Worm (Caenorhabditis elegans) whole organism, L3 larva: ENCODE data around the gene taf-9.

Source experiments
- R02D3.7 ChIP-seq: fragments of 150-350 bp; optimal IDR thresholded peaks from 2 replicates; lab custom pipeline; 2014; ENCODE audit warnings: missing biosample characterization, missing genetic modification characterization
- ZK546.5 ChIP-seq: sonication (generic microtip); optimal IDR thresholded peaks from 2 replicates; lab custom pipeline; 2017; ENCODE audit warnings: missing biosample characterization, missing genetic modification characterization
- aly-2 ChIP-seq: fragments of 150-350 bp; optimal IDR thresholded peaks from 2 replicates; lab custom pipeline; 2014; ENCODE audit warnings: missing biosample characterization, missing genetic modification characterization
- ceh-16 ChIP-seq: sonication (generic microtip); optimal IDR thresholded peaks from 2 replicates; lab custom pipeline; 2017; ENCODE audit warnings: missing biosample characterization, missing genetic modification characterization
- ceh-28 ChIP-seq: fragments of 150-350 bp; optimal IDR thresholded peaks from 2 replicates; lab custom pipeline; 2014; ENCODE audit warnings: missing biosample characterization, missing genetic modification reagents, missing genetic modification characterization
- ceh-82 ChIP-seq: fragments of 150-350 bp; optimal IDR thresholded peaks from 2 replicates; lab custom pipeline; 2014; ENCODE audit warnings: missing biosample characterization, missing genetic modification characterization
- ceh-9 ChIP-seq: sonication (generic microtip); optimal IDR thresholded peaks from 2 replicates; lab custom pipeline; 2018; ENCODE audit warnings: missing biosample characterization, missing genetic modification characterization
- daf-12 ChIP-seq: fragments of 150-350 bp; optimal IDR thresholded peaks from 2 replicates; lab custom pipeline; 2014; ENCODE audit warnings: missing biosample characterization, missing genetic modification reagents, missing genetic modification characterization
- egl-5 ChIP-seq: fragments of 150-350 bp; optimal IDR thresholded peaks from 2 replicates; lab custom pipeline; 2017; ENCODE audit warnings: missing biosample characterization, missing genetic modification reagents, missing genetic modification characterization, inconsistent platforms
- elt-1 ChIP-seq: fragments of 150-350 bp; optimal IDR thresholded peaks from 2 replicates; lab custom pipeline; 2014; ENCODE audit warnings: missing biosample characterization, missing genetic modification characterization
- elt-2 ChIP-seq: sonication (generic microtip); optimal IDR thresholded peaks from 2 replicates; lab custom pipeline; 2016; ENCODE audit warnings: missing genetic modification reagents, mild to moderate bottlenecking, missing genetic modification characterization, missing compliant biosample characterization
- elt-3 ChIP-seq, 3 experiments: fragments of 150-350 bp in 1 of 3; sonication (generic microtip) in 2 of 3; optimal IDR thresholded peaks; 2 replicates in 2 of 3; 4 replicates in 1 of 3; lab custom pipeline; 2014 to 2017; ENCODE audit warnings: missing biosample characterization in 3 of 3, missing genetic modification characterization in 3 of 3
- eor-1 ChIP-seq, 2 experiments: fragments of 150-350 bp; optimal IDR thresholded peaks; 2 replicates each; lab custom pipeline; 2014 to 2018; ENCODE audit warnings: missing biosample characterization in 2 of 2, missing genetic modification characterization in 2 of 2
- fkh-10 ChIP-seq: sonication (generic microtip); optimal IDR thresholded peaks from 2 replicates; lab custom pipeline; 2017; ENCODE audit warnings: missing biosample characterization, missing genetic modification reagents, missing genetic modification characterization
- fos-1 ChIP-seq: fragments of 150-350 bp; optimal IDR thresholded peaks from 2 replicates; lab custom pipeline; 2014; ENCODE audit warnings: missing biosample characterization, missing genetic modification characterization
- hmg-11 ChIP-seq: sonication (generic microtip); optimal IDR thresholded peaks from 2 replicates; lab custom pipeline; 2016; ENCODE audit warnings: missing genetic modification characterization, missing compliant biosample characterization
- jun-1 ChIP-seq: fragments of 150-350 bp; optimal IDR thresholded peaks from 2 replicates; lab custom pipeline; 2014; ENCODE audit warnings: missing biosample characterization, missing genetic modification reagents, missing genetic modification characterization
- lin-15B ChIP-seq: fragments of 150-350 bp; optimal IDR thresholded peaks from 2 replicates; lab custom pipeline; 2014; ENCODE audit warnings: missing biosample characterization, missing genetic modification characterization
- lin-39 ChIP-seq: fragments of 150-350 bp; optimal IDR thresholded peaks from 2 replicates; lab custom pipeline; 2018; ENCODE audit warnings: missing biosample characterization, missing genetic modification reagents, missing genetic modification characterization
- lsy-12 ChIP-seq: sonication (generic microtip); optimal IDR thresholded peaks from 2 replicates; lab custom pipeline; 2016; ENCODE audit warnings: mild to moderate bottlenecking, missing genetic modification characterization, missing compliant biosample characterization
- mdl-1 ChIP-seq: fragments of 150-350 bp; optimal IDR thresholded peaks from 2 replicates; lab custom pipeline; 2014; ENCODE audit warnings: missing biosample characterization, missing genetic modification characterization
- mml-1 ChIP-seq: fragments of 150-350 bp; sonication (generic microtip); optimal IDR thresholded peaks from 3 replicates; lab custom pipeline; 2014; ENCODE audit warnings: missing biosample characterization, missing genetic modification characterization
- nfya-1 ChIP-seq: sonication (generic microtip); optimal IDR thresholded peaks from 2 replicates; lab custom pipeline; 2017; ENCODE audit warnings: missing genetic modification characterization, mild to moderate bottlenecking, missing compliant biosample characterization, antibody characterized with exemption, moderate library complexity; ENCODE audit not compliant: insufficient read depth
- nhr-11 ChIP-seq: fragments of 150-350 bp; optimal IDR thresholded peaks from 2 replicates; lab custom pipeline; 2014; ENCODE audit warnings: missing biosample characterization, missing genetic modification characterization
- nhr-12 ChIP-seq: fragments of 150-350 bp; optimal IDR thresholded peaks from 2 replicates; lab custom pipeline; 2014; ENCODE audit warnings: missing biosample characterization, missing genetic modification characterization
- nhr-23 ChIP-seq: fragments of 150-350 bp; optimal IDR thresholded peaks from 2 replicates; lab custom pipeline; 2014; ENCODE audit warnings: missing biosample characterization, missing genetic modification reagents, missing genetic modification characterization
- nhr-237 ChIP-seq: fragments of 150-350 bp; optimal IDR thresholded peaks from 2 replicates; lab custom pipeline; 2014; ENCODE audit warnings: missing biosample characterization, missing genetic modification characterization
- nhr-25 ChIP-seq: sonication (generic microtip); optimal IDR thresholded peaks from 2 replicates; lab custom pipeline; 2017; ENCODE audit warnings: missing biosample characterization, missing genetic modification characterization
- nhr-28 ChIP-seq: fragments of 150-350 bp; optimal IDR thresholded peaks from 2 replicates; lab custom pipeline; 2014; ENCODE audit warnings: missing biosample characterization, missing genetic modification characterization
- nhr-43 ChIP-seq: sonication (generic microtip); optimal IDR thresholded peaks from 2 replicates; lab custom pipeline; 2016; ENCODE audit warnings: mild to moderate bottlenecking, missing genetic modification characterization, missing compliant biosample characterization; ENCODE audit not compliant: poor library complexity, severe bottlenecking
- nhr-67 ChIP-seq: fragments of 150-350 bp; optimal IDR thresholded peaks from 2 replicates; lab custom pipeline; 2014; ENCODE audit warnings: missing biosample characterization, missing genetic modification characterization
- nhr-76 ChIP-seq: fragments of 150-350 bp; sonication (generic microtip); optimal IDR thresholded peaks from 5 replicates; lab custom pipeline; 2014; ENCODE audit warnings: missing biosample characterization, missing genetic modification characterization
- nhr-77 ChIP-seq: fragments of 150-350 bp; optimal IDR thresholded peaks from 2 replicates; lab custom pipeline; 2014; ENCODE audit warnings: missing biosample characterization, missing genetic modification characterization
- pqm-1 ChIP-seq: fragments of 150-350 bp; optimal IDR thresholded peaks from 2 replicates; lab custom pipeline; 2017; ENCODE audit warnings: missing biosample characterization, missing genetic modification characterization, inconsistent platforms
- sea-2 ChIP-seq: fragments of 150-350 bp; sonication (generic microtip); optimal IDR thresholded peaks from 4 replicates; lab custom pipeline; 2014; ENCODE audit warnings: missing biosample characterization, missing genetic modification reagents, missing genetic modification characterization
- skn-1 ChIP-seq: fragments of 150-350 bp; optimal IDR thresholded peaks from 2 replicates; lab custom pipeline; 2014; ENCODE audit warnings: missing biosample characterization, missing genetic modification characterization
- snpc-4 ChIP-seq: fragments of 150-350 bp; optimal IDR thresholded peaks from 2 replicates; lab custom pipeline; 2014; ENCODE audit warnings: missing biosample characterization, missing genetic modification characterization
- tbx-2 ChIP-seq: sonication (generic microtip); optimal IDR thresholded peaks from 2 replicates; lab custom pipeline; 2016; ENCODE audit warnings: mild to moderate bottlenecking, missing genetic modification characterization, missing compliant biosample characterization
- unc-39 ChIP-seq: sonication (generic microtip); optimal IDR thresholded peaks from 4 replicates; lab custom pipeline; 2017; ENCODE audit warnings: missing biosample characterization, missing genetic modification characterization
- zag-1 ChIP-seq: fragments of 150-350 bp; optimal IDR thresholded peaks from 2 replicates; lab custom pipeline; 2014; ENCODE audit warnings: missing biosample characterization, missing genetic modification characterization
- ztf-4 ChIP-seq: fragments of 150-350 bp; optimal IDR thresholded peaks from 2 replicates; lab custom pipeline; 2014; ENCODE audit warnings: missing biosample characterization, missing genetic modification characterization

Gene taf-9

ce11 chrIII:13614751-13615150 is 9.3 kb upstream of the taf-9 start:
- no peak for TF ChIP-seq elt-3 (tag; optimal IDR thresholded peaks at IDR 0.05; lab: Kevin White, UChicago)
- no peak for TF ChIP-seq unc-39 (tag; lab: Kevin White, UChicago)
- TF ChIP-seq nhr-11 = no peak
- no peak for TF ChIP-seq skn-1 (tag; lab: Kevin White, UChicago)
- TF ChIP-seq nhr-77 (tag; lab: Kevin White, UChicago) = no peak
- TF ChIP-seq ceh-9 (tag; lab: Kevin White, UChicago) = no peak
- TF ChIP-seq fos-1 (tag; lab: Kevin White, UChicago) = no peak
- no peak for TF ChIP-seq mml-1
- TF ChIP-seq ZK546.5 (tag; lab: Kevin White, UChicago) = no peak

- no peak for TF ChIP-seq fos-1 (tag; lab: Kevin White, UChicago)
- no peak for TF ChIP-seq zag-1 (tag; lab: Kevin White, UChicago)
- no peak for TF ChIP-seq elt-3 (tag; optimal IDR thresholded peaks at IDR 0.05; lab: Kevin White, UChicago)
- no peak for TF ChIP-seq unc-39 (tag; lab: Kevin White, UChicago)
- no peak for TF ChIP-seq mml-1
- no peak for TF ChIP-seq ceh-9 (tag; lab: Kevin White, UChicago)
- no peak for TF ChIP-seq ztf-4 (tag; lab: Kevin White, UChicago)
- no peak for TF ChIP-seq pqm-1
- TF ChIP-seq nhr-28 = no peak
- no peak for TF ChIP-seq nhr-237
- TF ChIP-seq daf-12 = no peak
- no peak for TF ChIP-seq jun-1 (tag; lab: Kevin White, UChicago)
- TF ChIP-seq sea-2 (GFP tag; lab: Kevin White, UChicago) = no peak
- TF ChIP-seq skn-1 (tag; lab: Kevin White, UChicago) = no peak
- no peak for TF ChIP-seq mdl-1 (tag; lab: Kevin White, UChicago)
- no peak for TF ChIP-seq nfya-1 (tag; lab: Kevin White, UChicago)
Measured at ce11 chrIII:13615530-13615929, 8.5 kb upstream of the taf-9 start.

ce11 chrIII:13616793-13617192 is 7.3 kb upstream of the taf-9 start, which contains the start of gene T12D8.9:
Gene T12D8.9, plus strand, starts transcription at chrIII:13617104.
- no peak for TF ChIP-seq snpc-4 (tag; lab: Kevin White, UChicago)
- peak; percentile 26 for TF ChIP-seq nhr-11
- TF ChIP-seq R02D3.7 (tag; lab: Kevin White, UChicago) = no peak
- TF ChIP-seq fkh-10 (GFP tag; lab: Kevin White, UChicago) = no peak
- TF ChIP-seq zag-1 (tag; lab: Kevin White, UChicago) = no peak

ce11 chrIII:13621012-13621411 is 3.1 kb upstream of the taf-9 start:
- TF ChIP-seq fkh-10 (GFP tag; lab: Kevin White, UChicago) (no peak), aly-2 (tag; lab: Kevin White, UChicago) (no peak), lin-39 (tag; lab: Kevin White, UChicago) (no peak), elt-1 (tag; lab: Kevin White, UChicago) (no peak), egl-5 (no peak), tbx-2 (tag; lab: Kevin White, UChicago) (no peak)

ce11 chrIII:13621717-13622116 is 2.4 kb upstream of the taf-9 start:
- no peak for TF ChIP-seq nhr-12 (tag; lab: Kevin White, UChicago)
- TF ChIP-seq mml-1 = no peak
- TF ChIP-seq, all 47 proteins: peak for 0

ce11 chrIII:13622268-13622667 is 1.8 kb upstream of the taf-9 start, which contains the start of gene hip-1:
Gene hip-1, minus strand, starts transcription at chrIII:13622492.
- TF ChIP-seq elt-2 (tag; lab: Kevin White, UChicago) (peak; percentile 16), ceh-16 (no peak), sea-2 (GFP tag; lab: Kevin White, UChicago) (no peak), tbx-2 (tag; lab: Kevin White, UChicago) (no peak), skn-1 (tag; lab: Kevin White, UChicago) (no peak), aly-2 (tag; lab: Kevin White, UChicago) (no peak), nfya-1 (tag; lab: Kevin White, UChicago) (peak; percentile 60), unc-39 (tag; lab: Kevin White, UChicago) (no peak), nhr-25 (tag; lab: Kevin White, UChicago) (peak; percentile 13), ceh-28 (tag; lab: Kevin White, UChicago) (no peak), fkh-10 (GFP tag; lab: Kevin White, UChicago) (no peak), pqm-1 (no peak), ceh-82 (no peak), nhr-28 (no peak), hmg-11 (tag; lab: Kevin White, UChicago) (peak; percentile 76), snpc-4 (tag; lab: Kevin White, UChicago) (peak; percentile 25), lsy-12 (tag; lab: Kevin White, UChicago) (no peak), elt-3 (tag; optimal IDR thresholded peaks at IDR 0.05; lab: Kevin White, UChicago) (no peak), nhr-76 (tag; lab: Kevin White, UChicago) (no peak), lin-15B (peak; percentile 21), elt-1 (tag; lab: Kevin White, UChicago) (no peak), eor-1 (tag; optimal IDR thresholded peaks at IDR 0.05; lab: Kevin White, UChicago) (no peak), nhr-67 (tag; lab: Kevin White, UChicago) (no peak), daf-12 (no peak), ZK546.5 (tag; lab: Kevin White, UChicago) (no peak), ceh-9 (tag; lab: Kevin White, UChicago) (no peak), nhr-43 (tag; lab: Kevin White, UChicago) (no peak), nhr-23 (no peak), egl-5 (no peak), nhr-237 (no peak)
